Worm (Caenorhabditis elegans) whole organism, midembryonic: ENCODE results near the gene smk-1.

Experiments used
- T22C8.4 ChIP-seq: fragments of 200-800 bp; sonication (Bioruptor generic); IDR thresholded peaks from 2 replicates; pipeline ENCODE4 v1.3.6; 2022; ENCODE audit warnings: missing genetic modification characterization, missing compliant biosample characterization
- cog-1 ChIP-seq: sonication (generic microtip); optimal IDR thresholded peaks from 2 replicates; lab custom pipeline; 2016; ENCODE audit warnings: missing genetic modification characterization, missing compliant biosample characterization
- flt-1 ChIP-seq: fragments of 200-800 bp; sonication (Bioruptor generic); IDR thresholded peaks from 2 replicates; pipeline ENCODE4 v1.3.6; 2022; ENCODE audit warnings: missing genetic modification characterization, missing compliant biosample characterization
- klf-2 ChIP-seq: fragments of 200-800 bp; sonication (Bioruptor generic); conservative IDR thresholded peaks from 2 replicates; pipeline ENCODE4 v1.3.6; 2022; ENCODE audit warnings: missing genetic modification reagents, missing genetic modification characterization, missing compliant biosample characterization
- med-1 ChIP-seq: sonication (generic microtip); optimal IDR thresholded peaks from 2 replicates; lab custom pipeline; 2017; ENCODE audit warnings: missing genetic modification characterization, mild to moderate bottlenecking, missing compliant biosample characterization, antibody characterized with exemption, missing genetic modification reagents; ENCODE audit not compliant: insufficient read depth
- ref-1 ChIP-seq: fragments of 200-800 bp; sonication (Bioruptor generic); conservative IDR thresholded peaks from 2 replicates; pipeline ENCODE4 v1.3.6; 2022; ENCODE audit warnings: missing genetic modification reagents, missing genetic modification characterization, missing compliant biosample characterization
- tab-1 ChIP-seq: fragments of 200-800 bp; sonication (Bioruptor generic); IDR thresholded peaks from 2 replicates; pipeline ENCODE4 v1.3.6; 2022; ENCODE audit warnings: missing genetic modification characterization, missing compliant biosample characterization
- ztf-23 ChIP-seq: fragments of 200-800 bp; sonication (Bioruptor generic); IDR thresholded peaks from 2 replicates; pipeline ENCODE4 v1.3.6; 2022; ENCODE audit warnings: missing genetic modification reagents, missing genetic modification characterization, missing compliant biosample characterization
- ztf-29 ChIP-seq: fragments of 200-800 bp; sonication (Bioruptor generic); IDR thresholded peaks from 2 replicates; pipeline ENCODE4 v1.3.6; 2022; ENCODE audit warnings: missing genetic modification reagents, missing genetic modification characterization, missing compliant biosample characterization

The smk-1 gene

DNA sequence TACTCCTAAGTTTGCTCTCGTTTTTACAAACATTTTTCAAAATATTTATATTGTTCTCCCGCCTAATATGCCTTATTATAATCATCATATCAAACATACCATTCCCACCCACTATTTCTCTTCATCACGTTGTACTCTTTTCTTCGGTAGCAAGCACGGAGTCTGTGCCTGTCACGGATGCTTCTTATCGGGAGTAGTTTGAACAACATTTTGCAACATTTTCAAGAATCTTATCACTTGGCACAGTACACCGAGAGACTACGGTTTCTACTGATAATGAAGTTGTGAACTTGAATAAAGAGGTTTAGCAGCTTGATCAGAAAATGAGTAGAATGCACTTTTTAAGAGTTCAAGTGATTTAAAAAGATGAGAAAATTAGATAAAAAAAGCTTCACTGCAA lies 40.7 kb downstream of the smk-1 start:
- no peak for TF ChIP-seq flt-1
- TF ChIP-seq ztf-29: no peak
- no peak for TF ChIP-seq med-1 (GFP tag; lab: Kevin White, UChicago)
- no peak for TF ChIP-seq ref-1 (GFP tag; lab: Robert Waterston, UW)
- no peak for TF ChIP-seq cog-1 (tag; lab: Kevin White, UChicago)
- TF ChIP-seq tab-1 (GFP tag; lab: Robert Waterston, UW): no peak
- TF ChIP-seq ztf-23: no peak
- no peak for TF ChIP-seq T22C8.4 (GFP tag; lab: Robert Waterston, UW)
- no peak for TF ChIP-seq klf-2 (GFP tag; lab: Robert Waterston, UW)

DNA sequence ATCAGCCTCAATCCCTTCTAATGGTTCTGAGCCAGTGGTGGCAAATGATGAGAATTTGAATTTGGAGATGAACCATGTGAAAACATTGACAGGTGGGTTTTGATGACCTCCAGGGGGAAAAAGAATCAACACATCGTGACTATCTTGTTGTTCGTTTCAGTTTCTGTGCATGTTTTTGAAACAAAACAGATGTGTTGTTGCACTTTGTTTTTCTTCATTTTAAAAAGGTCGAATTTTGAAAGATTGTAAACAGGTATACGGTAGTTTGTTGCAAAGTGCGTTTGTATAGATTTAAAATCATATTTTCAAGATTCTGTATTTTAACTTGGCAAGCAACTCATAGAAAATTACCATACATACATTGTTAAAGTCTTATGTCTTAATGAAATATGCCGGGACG lies 42.8 kb downstream of the smk-1 start:
- TF ChIP-seq cog-1 (tag; lab: Kevin White, UChicago) (no peak), ztf-29 (no peak), flt-1 (no peak), tab-1 (GFP tag; lab: Robert Waterston, UW) (no peak), ref-1 (GFP tag; lab: Robert Waterston, UW) (no peak), T22C8.4 (GFP tag; lab: Robert Waterston, UW) (no peak), ztf-23 (no peak), med-1 (GFP tag; lab: Kevin White, UChicago) (no peak), klf-2 (GFP tag; lab: Robert Waterston, UW) (no peak)

DNA sequence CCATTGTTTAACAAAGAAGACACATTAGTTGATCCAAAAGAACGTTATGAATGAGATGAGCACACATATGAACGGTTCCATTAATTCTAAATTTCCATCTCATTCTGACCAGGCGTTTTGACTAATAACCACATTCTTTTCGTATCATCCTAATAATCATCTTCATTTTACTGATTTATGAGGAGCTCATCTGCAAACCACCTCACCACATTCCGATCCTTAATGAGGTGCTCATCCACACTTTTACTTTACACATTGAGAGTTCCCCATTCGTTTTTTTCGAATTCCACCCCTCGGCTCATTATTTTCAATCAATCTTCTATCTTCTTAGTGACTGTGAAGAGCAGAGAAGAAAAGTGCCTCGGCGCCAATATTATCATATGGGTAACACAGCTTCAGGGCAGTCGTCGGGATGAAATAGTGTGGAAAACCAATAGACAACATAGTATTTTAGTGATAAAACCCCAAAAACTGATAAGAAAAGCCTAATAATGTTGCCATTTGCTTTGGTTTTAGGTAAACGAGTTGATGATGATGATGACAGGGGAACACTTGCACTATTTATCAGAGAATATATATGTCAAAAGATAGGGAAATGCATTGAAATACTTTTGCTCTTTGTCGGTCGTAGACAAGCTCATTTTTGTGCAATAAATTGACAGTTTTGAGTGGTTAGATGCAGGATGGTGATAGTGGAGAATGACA lies 43.6 kb downstream of the smk-1 start:
- TF ChIP-seq ztf-29: no peak
- no peak for TF ChIP-seq klf-2 (GFP tag; lab: Robert Waterston, UW)
- no peak for TF ChIP-seq med-1 (GFP tag; lab: Kevin White, UChicago)
- TF ChIP-seq cog-1 (tag; lab: Kevin White, UChicago): no peak
- no peak for TF ChIP-seq ztf-23
- TF ChIP-seq flt-1: no peak
- no peak for TF ChIP-seq T22C8.4 (GFP tag; lab: Robert Waterston, UW)
- TF ChIP-seq ref-1 (GFP tag; lab: Robert Waterston, UW): no peak
- no peak for TF ChIP-seq tab-1 (GFP tag; lab: Robert Waterston, UW)

DNA sequence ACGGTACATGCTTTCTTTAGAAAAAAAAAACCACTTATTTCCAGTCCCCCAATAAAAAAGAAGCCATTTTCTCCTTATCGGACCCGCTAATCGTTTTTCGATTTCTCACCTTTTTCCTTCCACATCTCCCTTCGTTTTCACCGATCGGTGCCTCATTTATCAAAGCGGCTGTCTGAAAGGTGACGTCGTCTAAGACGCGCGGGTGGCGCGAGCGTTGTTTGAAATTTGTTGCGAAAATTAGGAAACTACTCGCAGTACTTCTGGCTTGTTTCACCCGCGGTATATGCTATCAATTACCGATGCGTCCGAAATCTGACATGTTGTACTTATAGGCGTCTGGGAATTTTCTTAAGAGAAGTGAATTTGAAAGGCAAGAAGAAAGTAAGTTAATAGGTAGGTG lies 44.6 kb downstream of the smk-1 start:
- no peak for TF ChIP-seq med-1 (GFP tag; lab: Kevin White, UChicago)
- no peak for TF ChIP-seq T22C8.4 (GFP tag; lab: Robert Waterston, UW)
- no peak for TF ChIP-seq klf-2 (GFP tag; lab: Robert Waterston, UW)
- TF ChIP-seq tab-1 (GFP tag; lab: Robert Waterston, UW): no peak
- TF ChIP-seq flt-1: no peak

DNA sequence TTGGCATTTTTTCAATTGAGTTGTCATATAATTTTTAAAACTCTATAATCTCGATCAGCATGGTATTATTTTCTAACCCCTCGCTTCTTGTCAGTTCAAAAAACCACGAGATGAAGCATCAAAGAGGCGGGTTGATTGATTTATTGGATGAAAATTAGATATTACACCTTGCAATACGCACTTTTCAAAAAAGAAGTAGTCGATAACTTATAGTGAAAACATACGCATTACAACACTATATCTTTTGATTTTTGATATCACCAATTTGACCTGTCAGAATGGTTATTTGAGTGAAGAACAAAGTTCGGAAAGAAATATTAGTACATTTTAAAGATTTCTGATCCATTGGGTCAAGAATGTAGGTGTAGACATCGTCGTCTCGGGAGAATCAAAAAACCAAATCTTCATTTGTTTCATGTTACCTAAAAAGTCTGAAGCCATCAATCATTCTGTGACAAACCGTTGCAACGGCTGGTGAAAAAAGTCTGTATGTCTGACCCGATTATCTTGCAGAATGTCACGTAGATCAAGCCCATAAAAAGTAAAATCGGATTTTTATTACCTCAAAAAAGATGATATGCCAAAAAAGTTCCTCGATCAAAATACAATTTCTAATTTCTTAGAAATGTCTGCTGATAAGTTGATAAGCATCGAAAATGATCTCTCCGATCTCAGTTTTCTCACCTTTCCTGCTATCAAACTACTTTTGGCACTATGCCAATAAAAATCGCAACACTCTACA lies 45.7 kb downstream of the smk-1 start:
- TF ChIP-seq T22C8.4 (GFP tag; lab: Robert Waterston, UW): no peak
- no peak for TF ChIP-seq klf-2 (GFP tag; lab: Robert Waterston, UW)
- TF ChIP-seq ztf-29: no peak
- TF ChIP-seq cog-1 (tag; lab: Kevin White, UChicago): no peak
- TF ChIP-seq flt-1: no peak
- TF ChIP-seq med-1 (GFP tag; lab: Kevin White, UChicago): no peak
- TF ChIP-seq tab-1 (GFP tag; lab: Robert Waterston, UW): no peak
- TF ChIP-seq ref-1 (GFP tag; lab: Robert Waterston, UW): no peak
- no peak for TF ChIP-seq ztf-23

DNA sequence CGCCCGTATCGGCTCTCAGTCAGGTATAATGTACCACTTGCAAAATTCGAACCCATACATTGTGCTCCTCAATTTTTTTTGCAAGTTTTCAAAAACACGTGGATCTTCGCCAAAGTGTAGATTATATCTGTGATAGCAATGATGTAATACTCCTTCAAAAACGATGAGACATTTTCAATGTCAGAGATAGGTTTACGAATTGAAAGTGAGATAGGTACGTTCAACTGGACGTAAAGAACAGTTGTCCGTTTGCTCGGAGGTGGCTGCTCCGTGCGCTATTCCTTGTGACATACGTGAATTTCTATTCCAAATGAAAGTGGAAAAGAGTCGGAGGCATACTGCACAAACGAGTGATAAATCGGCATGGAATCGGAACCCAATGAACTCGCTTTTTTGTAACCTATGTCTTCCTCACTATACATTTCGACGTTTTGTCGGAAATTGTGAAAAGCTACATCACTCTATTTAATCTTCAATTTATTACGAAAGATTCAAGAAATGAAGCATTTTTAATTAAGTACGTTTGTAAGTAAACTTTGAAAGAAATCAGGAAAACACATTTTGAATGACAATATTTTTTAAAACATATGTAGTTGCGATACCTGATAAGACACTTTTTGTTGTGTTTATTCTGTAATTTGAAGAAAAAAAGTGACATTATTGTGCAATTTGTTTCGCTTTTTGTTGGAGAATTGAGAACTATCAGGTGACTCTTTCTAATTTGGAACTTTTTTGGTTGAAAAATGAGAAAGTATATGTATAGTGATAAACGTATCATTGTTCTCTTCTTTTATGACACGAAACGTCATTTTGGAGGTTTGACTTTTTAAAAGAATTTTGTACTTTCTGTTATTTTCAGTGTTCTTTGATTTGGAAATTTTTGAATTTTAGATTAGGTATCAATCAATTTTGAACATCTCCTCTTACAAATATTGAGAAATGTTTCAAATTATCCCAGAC lies 47.1 kb downstream of the smk-1 start:
- no peak for TF ChIP-seq ztf-29
- no peak for TF ChIP-seq med-1 (GFP tag; lab: Kevin White, UChicago)
- no peak for TF ChIP-seq cog-1 (tag; lab: Kevin White, UChicago)
- TF ChIP-seq tab-1 (GFP tag; lab: Robert Waterston, UW): no peak
- no peak for TF ChIP-seq flt-1

DNA sequence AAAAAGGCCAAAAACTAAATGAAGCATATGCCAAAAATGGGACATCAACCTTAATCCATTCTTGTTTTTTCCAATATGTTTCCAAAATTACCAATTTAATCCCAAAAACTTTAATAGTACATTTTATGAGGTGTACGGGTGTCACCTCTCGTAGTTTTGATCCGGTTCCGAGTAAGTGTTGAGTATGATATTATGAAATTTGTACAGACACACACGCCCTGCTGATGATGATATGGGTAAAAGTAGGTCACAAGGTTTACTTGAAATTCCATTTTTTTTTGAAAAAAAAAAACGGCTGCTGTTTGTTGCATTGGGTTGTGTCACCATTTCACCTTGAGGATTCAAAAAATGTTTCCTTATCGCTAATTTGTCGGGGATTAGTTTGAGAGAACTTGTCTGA lies 50.3 kb downstream of the smk-1 start:
- TF ChIP-seq ztf-23: no peak
- no peak for TF ChIP-seq cog-1 (tag; lab: Kevin White, UChicago)
- TF ChIP-seq T22C8.4 (GFP tag; lab: Robert Waterston, UW): no peak
- no peak for TF ChIP-seq med-1 (GFP tag; lab: Kevin White, UChicago)
- TF ChIP-seq tab-1 (GFP tag; lab: Robert Waterston, UW): no peak
- no peak for TF ChIP-seq ztf-29
- TF ChIP-seq flt-1: no peak
- no peak for TF ChIP-seq klf-2 (GFP tag; lab: Robert Waterston, UW)
- TF ChIP-seq ref-1 (GFP tag; lab: Robert Waterston, UW): no peak

DNA sequence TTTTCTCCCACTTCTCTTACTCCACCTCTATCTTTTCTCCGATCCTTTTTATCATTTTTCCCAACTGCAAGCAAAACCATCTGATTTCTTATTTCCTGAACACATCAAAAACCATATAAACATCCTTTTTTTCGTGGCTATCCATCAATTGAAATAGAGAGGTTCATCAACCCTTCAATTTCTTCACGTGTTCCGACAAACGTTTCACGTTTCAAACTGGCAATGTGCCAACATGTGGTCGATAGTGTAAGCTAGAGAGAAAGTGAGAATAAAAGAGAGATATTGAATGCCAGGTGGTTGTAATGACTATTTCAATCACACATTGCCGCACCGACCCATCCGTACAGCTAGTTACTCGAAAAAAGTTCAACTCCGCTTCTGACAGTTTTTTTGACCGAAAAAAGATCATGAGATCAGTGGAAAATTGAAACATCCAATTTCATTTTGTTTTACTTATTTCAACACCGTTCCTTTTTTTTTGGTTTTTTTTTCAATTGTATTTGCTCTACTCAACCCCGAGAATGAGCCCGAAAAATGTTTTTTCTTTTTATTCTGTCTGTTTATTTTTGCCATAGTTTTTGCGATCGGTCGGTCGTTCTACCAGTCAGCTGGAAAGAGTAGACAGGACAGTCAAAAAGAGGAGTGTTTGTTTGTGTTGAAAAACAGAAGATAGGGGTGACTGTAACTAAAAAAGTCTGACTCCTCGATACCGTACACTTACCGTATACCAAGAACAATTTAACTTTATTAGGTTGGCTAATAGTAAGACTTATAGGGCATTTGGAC lies 51.2 kb downstream of the smk-1 start:
- no peak for TF ChIP-seq flt-1
- TF ChIP-seq ref-1 (GFP tag; lab: Robert Waterston, UW): no peak
- no peak for TF ChIP-seq med-1 (GFP tag; lab: Kevin White, UChicago)
- TF ChIP-seq T22C8.4 (GFP tag; lab: Robert Waterston, UW): no peak
- TF ChIP-seq ztf-29: no peak
- TF ChIP-seq tab-1 (GFP tag; lab: Robert Waterston, UW): no peak
- TF ChIP-seq cog-1 (tag; lab: Kevin White, UChicago): no peak
- TF ChIP-seq ztf-23: no peak
- no peak for TF ChIP-seq klf-2 (GFP tag; lab: Robert Waterston, UW)
